Worm (Caenorhabditis elegans): ENCODE results near the gene W09D10.5.

ce11 chrIII:10746406-10746807 lies 35.1 kb upstream of the W09D10.5 start:
- TF ChIP-seq nfyb-1 (GFP tag; IDR thresholded peaks at IDR 0.05): peak; percentile 80
- TF ChIP-seq F49E8.2 (tag; optimal IDR thresholded peaks at IDR 0.05; ENCODE audit: insufficient read depth): peak; percentile 93
- TF ChIP-seq xnd-1 (tag; optimal IDR thresholded peaks at IDR 0.05): peak; percentile 68

All from whole organism, young adult.